Fruit fly (Drosophila melanogaster) whole organism, embryonic: ENCODE measurements around the gene ND-PDSW.

Experiments
- Asciz ChIP-seq: fragments of 200-800 bp; sonication (Bioruptor generic); optimal IDR thresholded peaks from 2 replicates; lab custom pipeline; 2017; ENCODE audit warnings: missing biosample characterization, mild to moderate bottlenecking, missing genetic modification characterization, missing genetic modification reagents
- Atf-2 ChIP-seq: fragments of 200-800 bp; sonication (Bioruptor generic); optimal IDR thresholded peaks from 2 replicates; lab custom pipeline; 2016; ENCODE audit warnings: missing biosample characterization, missing genetic modification characterization
- CG10462 ChIP-seq: fragments of 200-800 bp; sonication (Bioruptor generic); optimal IDR thresholded peaks from 2 replicates; lab custom pipeline; 2016; ENCODE audit warnings: missing biosample characterization, missing genetic modification characterization
- CG13296 ChIP-seq: fragments of 200-800 bp; sonication (Bioruptor generic); optimal IDR thresholded peaks from 3 replicates; lab custom pipeline; 2018; ENCODE audit warnings: missing biosample characterization, mild to moderate bottlenecking, missing genetic modification characterization
- CG14710 ChIP-seq: fragments of 200-800 bp; sonication (Bioruptor generic); optimal IDR thresholded peaks from 3 replicates; lab custom pipeline; 2019; ENCODE audit warnings: missing biosample characterization, mild to moderate bottlenecking, missing genetic modification characterization, moderate library complexity
- CG1529 ChIP-seq: fragments of 200-800 bp; sonication (Bioruptor generic); optimal IDR thresholded peaks from 3 replicates; lab custom pipeline; 2018; ENCODE audit warnings: missing biosample characterization, missing genetic modification characterization
- CG15514 ChIP-seq: fragments of 200-800 bp; sonication (Bioruptor generic); optimal IDR thresholded peaks from 3 replicates; lab custom pipeline; 2017; ENCODE audit warnings: missing biosample characterization, missing genetic modification characterization, mild to moderate bottlenecking, moderate library complexity, missing genetic modification reagents
- CG15696 ChIP-seq: fragments of 200-800 bp; sonication (Bioruptor generic); optimal IDR thresholded peaks from 2 replicates; lab custom pipeline; 2019; ENCODE audit warnings: missing biosample characterization, mild to moderate bottlenecking, missing genetic modification characterization, moderate library complexity
- CG1602 ChIP-seq: fragments of 200-800 bp; sonication (Bioruptor generic); optimal IDR thresholded peaks from 3 replicates; lab custom pipeline; 2016; ENCODE audit warnings: missing biosample characterization, missing genetic modification characterization
- CG17328 ChIP-seq: fragments of 200-800 bp; sonication (Bioruptor generic); IDR thresholded peaks from 2 replicates; pipeline ENCODE4 v1.3.6; 2022; ENCODE audit warnings: missing biosample characterization, missing genetic modification characterization
- CG17912 ChIP-seq: fragments of 200-800 bp; sonication (Bioruptor generic); optimal IDR thresholded peaks from 2 replicates; lab custom pipeline; 2018; ENCODE audit warnings: missing biosample characterization, mild to moderate bottlenecking, missing genetic modification characterization
- CG2116 ChIP-seq: fragments of 200-800 bp; sonication (Bioruptor generic); optimal IDR thresholded peaks from 3 replicates; lab custom pipeline; 2018; ENCODE audit warnings: missing biosample characterization, mild to moderate bottlenecking, missing genetic modification characterization
- CG31224 ChIP-seq: fragments of 200-800 bp; sonication (Bioruptor generic); IDR thresholded peaks from 2 replicates; pipeline ENCODE4 v1.3.6; 2022; ENCODE audit warnings: missing biosample characterization, missing genetic modification characterization
- CG34224 ChIP-seq: fragments of 200-800 bp; sonication (Bioruptor generic); IDR thresholded peaks from 3 replicates; pipeline ENCODE4 v1.3.6; 2022; ENCODE audit warnings: missing biosample characterization, missing genetic modification characterization; ENCODE audit not compliant: partially characterized antibody
- CG7786 ChIP-seq: fragments of 200-800 bp; sonication (Bioruptor generic); optimal IDR thresholded peaks from 2 replicates; lab custom pipeline; 2016; ENCODE audit warnings: missing biosample characterization, missing genetic modification characterization
- CG9817 ChIP-seq: fragments of 200-800 bp; sonication (Bioruptor generic); optimal IDR thresholded peaks from 2 replicates; lab custom pipeline; 2018; ENCODE audit warnings: missing biosample characterization, mild to moderate bottlenecking, missing genetic modification characterization, moderate library complexity
- D ChIP-seq, 2 experiments: fragments of 200-800 bp in 1 of 2; fragments of >200 bp in 1 of 2; sonication (Bioruptor generic) in 1 of 2; optimal IDR thresholded peaks; 2 replicates in 1 of 2; 3 replicates in 1 of 2; lab custom pipeline; 2017; ENCODE audit warnings: mild to moderate bottlenecking in 1 of 2, missing biosample characterization in 1 of 2, missing genetic modification characterization in 1 of 2, missing genetic modification reagents in 1 of 2
- D19A ChIP-seq: fragments of 200-800 bp; optimal IDR thresholded peaks from 3 replicates; lab custom pipeline; 2019; ENCODE audit warnings: missing biosample characterization, mild to moderate bottlenecking, missing genetic modification characterization, moderate library complexity
- Eip74EF ChIP-seq, 2 experiments: fragments of 200-800 bp in 1 of 2; fragments of >200 bp in 1 of 2; sonication (Bioruptor generic) in 1 of 2; optimal IDR thresholded peaks; 2 replicates each; lab custom pipeline; 2017 to 2019; ENCODE audit warnings: missing biosample characterization in 2 of 2, missing genetic modification characterization in 2 of 2, mild to moderate bottlenecking in 1 of 2, moderate library complexity in 1 of 2
- Fer3 ChIP-seq: fragments of 200-800 bp; sonication (Bioruptor generic); optimal IDR thresholded peaks from 2 replicates; lab custom pipeline; 2018; ENCODE audit warnings: missing biosample characterization, mild to moderate bottlenecking, missing genetic modification characterization, moderate library complexity
- HmgD ChIP-seq: fragments of 200-800 bp; sonication (Bioruptor generic); optimal IDR thresholded peaks from 3 replicates; lab custom pipeline; 2016; ENCODE audit warnings: missing biosample characterization, missing genetic modification characterization
- Hsf ChIP-seq: fragments of 200-800 bp; sonication (Bioruptor generic); optimal IDR thresholded peaks from 3 replicates; lab custom pipeline; 2016; ENCODE audit warnings: missing biosample characterization, missing genetic modification characterization
- Lpt ChIP-seq: fragments of >200 bp; optimal IDR thresholded peaks from 2 replicates; lab custom pipeline; 2018; ENCODE audit warnings: missing biosample characterization, missing genetic modification characterization
- Mad ChIP-seq: fragments of 200-800 bp; sonication (Bioruptor generic); optimal IDR thresholded peaks from 2 replicates; lab custom pipeline; 2016; ENCODE audit warnings: missing biosample characterization, missing genetic modification characterization
- Neu2 ChIP-seq: fragments of 200-800 bp; sonication (Bioruptor generic); optimal IDR thresholded peaks from 3 replicates; lab custom pipeline; 2016; ENCODE audit warnings: missing biosample characterization, missing genetic modification characterization, borderline replicate concordance
- Oli ChIP-seq: fragments of 200-800 bp; sonication (Bioruptor generic); optimal IDR thresholded peaks from 2 replicates; lab custom pipeline; 2018; ENCODE audit warnings: missing biosample characterization, mild to moderate bottlenecking, missing genetic modification characterization, moderate library complexity
- Sry-β ChIP-seq: fragments of 200-800 bp; sonication (Bioruptor generic); optimal IDR thresholded peaks from 2 replicates; lab custom pipeline; 2018; ENCODE audit warnings: missing biosample characterization, mild to moderate bottlenecking, missing genetic modification characterization, moderate library complexity
- Usf ChIP-seq: fragments of 200-800 bp; sonication (Bioruptor generic); optimal IDR thresholded peaks from 2 replicates; lab custom pipeline; 2017; ENCODE audit warnings: missing genotype, missing biosample characterization, missing genetic modification characterization
- YL-1 ChIP-seq: fragments of 200-800 bp; sonication (Bioruptor generic); optimal IDR thresholded peaks from 3 replicates; lab custom pipeline; 2017; ENCODE audit warnings: missing biosample characterization, mild to moderate bottlenecking, missing genetic modification characterization
- cad ChIP-seq: fragments of >200 bp; optimal IDR thresholded peaks from 2 replicates; lab custom pipeline; 2017; ENCODE audit warnings: missing biosample characterization, missing genetic modification characterization
- croc ChIP-seq: fragments of 200-800 bp; sonication (Bioruptor generic); conservative IDR thresholded peaks from 3 replicates; pipeline ENCODE4 v1.3.6; 2022; ENCODE audit warnings: missing biosample characterization, missing genetic modification characterization
- dati ChIP-seq: fragments of 200-800 bp; sonication (Bioruptor generic); IDR thresholded peaks from 2 replicates; pipeline ENCODE4 v1.3.6; 2022; ENCODE audit warnings: missing biosample characterization, missing genetic modification characterization
- dmrt11E ChIP-seq: fragments of 200-800 bp; sonication (Bioruptor generic); optimal IDR thresholded peaks from 3 replicates; lab custom pipeline; 2018; ENCODE audit warnings: missing biosample characterization, mild to moderate bottlenecking, missing genetic modification characterization, moderate library complexity
- dysf ChIP-seq: fragments of 200-800 bp; sonication (Bioruptor generic); IDR thresholded peaks from 3 replicates; pipeline ENCODE4 v1.3.6; 2022; ENCODE audit warnings: missing biosample characterization, missing genetic modification characterization
- esg ChIP-seq: fragments of 200-800 bp; sonication (Bioruptor generic); conservative IDR thresholded peaks from 2 replicates; pipeline ENCODE4 v1.3.6; 2022; ENCODE audit warnings: missing biosample characterization, missing genetic modification characterization
- eve ChIP-seq, 2 experiments: fragments of >200 bp; optimal IDR thresholded peaks; 2 replicates each; lab custom pipeline; 2017; ENCODE audit warnings: missing biosample characterization in 2 of 2, missing genetic modification characterization in 2 of 2
- eyg ChIP-seq: fragments of 200-800 bp; sonication (Bioruptor generic); optimal IDR thresholded peaks from 3 replicates; lab custom pipeline; 2016; ENCODE audit warnings: missing biosample characterization, missing genetic modification characterization
- fru ChIP-seq: fragments of >200 bp; optimal IDR thresholded peaks from 2 replicates; lab custom pipeline; 2017
- her ChIP-seq: fragments of 200-800 bp; sonication (Bioruptor generic); optimal IDR thresholded peaks from 2 replicates; lab custom pipeline; 2016; ENCODE audit warnings: missing biosample characterization, missing genetic modification characterization
- jigr1 ChIP-seq: fragments of 200-800 bp; sonication (Bioruptor generic); IDR thresholded peaks from 3 replicates; pipeline ENCODE4 v1.3.6; 2022; ENCODE audit warnings: missing biosample characterization, missing genetic modification characterization
- kah ChIP-seq: fragments of 200-800 bp; sonication (Bioruptor generic); optimal IDR thresholded peaks from 2 replicates; lab custom pipeline; 2018; ENCODE audit warnings: missing biosample characterization, mild to moderate bottlenecking, missing genetic modification characterization
- kay ChIP-seq: fragments of 200-800 bp; sonication (Bioruptor generic); optimal IDR thresholded peaks from 2 replicates; lab custom pipeline; 2016; ENCODE audit warnings: missing biosample characterization, missing genetic modification characterization
- nmo ChIP-seq: fragments of 200-800 bp; sonication (Bioruptor generic); optimal IDR thresholded peaks from 2 replicates; lab custom pipeline; 2018; ENCODE audit warnings: missing biosample characterization, mild to moderate bottlenecking, missing genetic modification characterization, moderate library complexity
- prd ChIP-seq, 3 experiments: fragments of >200 bp in 2 of 3; fragments of 200-800 bp in 1 of 3; sonication (Bioruptor generic) in 1 of 3; optimal IDR thresholded peaks in 2 of 3; IDR thresholded peaks in 1 of 3; 2 replicates in 2 of 3; 3 replicates in 1 of 3; pipeline versions ENCODE4 v1.3.6 to Lab custom; 2017 to 2022; ENCODE audit warnings: missing biosample characterization in 1 of 3, missing genetic modification characterization in 1 of 3
- ranshi ChIP-seq: fragments of 200-800 bp; sonication (Bioruptor generic); IDR thresholded peaks from 2 replicates; pipeline ENCODE4 v1.3.6; 2022; ENCODE audit warnings: missing biosample characterization, missing genetic modification characterization
- sima ChIP-seq: fragments of 200-800 bp; sonication (Bioruptor generic); optimal IDR thresholded peaks from 2 replicates; lab custom pipeline; 2016; ENCODE audit warnings: missing biosample characterization, missing genetic modification characterization
- slou ChIP-seq: fragments of 200-800 bp; sonication (Bioruptor generic); optimal IDR thresholded peaks from 3 replicates; lab custom pipeline; 2016; ENCODE audit warnings: missing biosample characterization, missing genetic modification characterization
- sna ChIP-seq: fragments of 200-800 bp; sonication (Bioruptor generic); IDR thresholded peaks from 2 replicates; pipeline ENCODE4 v1.3.6; 2022; ENCODE audit warnings: missing biosample characterization, missing genetic modification characterization; ENCODE audit not compliant: partially characterized antibody
- vfl ChIP-seq: fragments of 200-800 bp; sonication (Bioruptor generic); optimal IDR thresholded peaks from 2 replicates; lab custom pipeline; 2016; ENCODE audit warnings: missing biosample characterization, missing genetic modification characterization
- wor ChIP-seq: fragments of 200-800 bp; sonication (Bioruptor generic); IDR thresholded peaks from 2 replicates; pipeline ENCODE4 v1.3.6; 2022; ENCODE audit warnings: missing biosample characterization, missing genetic modification characterization
- zen ChIP-seq: fragments of 200-800 bp; sonication (Bioruptor generic); optimal IDR thresholded peaks from 3 replicates; lab custom pipeline; 2018; ENCODE audit warnings: missing biosample characterization, mild to moderate bottlenecking, missing genetic modification characterization, moderate library complexity

ND-PDSW gene

dm6 chr2L:3482712-3483111, 16.8 kb downstream of the ND-PDSW start (continued):
- TF ChIP-seq dmrt11E (tag; lab: Kevin White, UChicago) (peak; percentile 42), D (optimal IDR thresholded peaks at IDR 0.05; lab: Kevin White, UChicago) (no peak), D (GFP tag; optimal IDR thresholded peaks at IDR 0.05; lab: Kevin White, UChicago) (no peak), jigr1 (GFP tag; lab: Robert Waterston, UW) (no peak), CG17912 (GFP tag; lab: Kevin White, UChicago) (no peak), sna (GFP tag; lab: Robert Waterston, UW) (no peak), her (no peak), CG17328 (no peak), zen (tag; lab: Kevin White, UChicago) (peak; percentile 23), vfl (GFP tag; lab: Kevin White, UChicago) (no peak), Neu2 (no peak), kah (GFP tag; lab: Kevin White, UChicago) (no peak), CG7786 (no peak), sima (no peak), CG31224 (GFP tag; lab: Robert Waterston, UW) (no peak), Eip74EF (GFP tag; optimal IDR thresholded peaks at IDR 0.05; lab: Kevin White, UChicago) (no peak), CG15514 (GFP tag; lab: Kevin White, UChicago) (no peak), CG9817 (tag; lab: Kevin White, UChicago) (no peak), CG15696 (tag; lab: Kevin White, UChicago) (no peak), Lpt (GFP tag; lab: Kevin White, UChicago) (no peak), prd (optimal IDR thresholded peaks at IDR 0.05; lab: Kevin White, UChicago) (no peak), prd (GFP tag; IDR thresholded peaks at IDR 0.05; lab: Robert Waterston, UW) (peak; percentile 39; the same call in 1 of the 3 replicates), Atf-2 (no peak), Asciz (GFP tag; lab: Kevin White, UChicago) (no peak), CG13296 (GFP tag; lab: Kevin White, UChicago) (no peak), slou (GFP tag; lab: Kevin White, UChicago) (no peak), CG14710 (tag; lab: Kevin White, UChicago) (no peak), YL-1 (GFP tag; lab: Kevin White, UChicago) (no peak), croc (GFP tag; lab: Robert Waterston, UW) (no peak), fru (lab: Kevin White, UChicago) (no peak), CG1529 (GFP tag; lab: Kevin White, UChicago) (no peak), wor (GFP tag; lab: Robert Waterston, UW) (no peak), dysf (GFP tag; lab: Robert Waterston, UW) (no peak), Usf (no peak), D19A (tag; lab: Kevin White, UChicago) (no peak), eve (GFP tag; optimal IDR thresholded peaks at IDR 0.05; lab: Kevin White, UChicago) (no peak), CG10462 (GFP tag; lab: Kevin White, UChicago) (no peak), HmgD (no peak), Oli (peak; percentile 26), CG34224 (GFP tag; lab: Robert Waterston, UW) (no peak), dati (GFP tag; lab: Robert Waterston, UW) (no peak), Fer3 (tag; lab: Kevin White, UChicago) (no peak), nmo (GFP tag; lab: Kevin White, UChicago) (peak; percentile 30), cad (no peak), CG2116 (GFP tag; lab: Kevin White, UChicago) (no peak), Sry-β (GFP tag; lab: Kevin White, UChicago) (no peak), Mad (GFP tag; lab: Kevin White, UChicago) (no peak), Hsf (GFP tag; lab: Kevin White, UChicago) (no peak), esg (GFP tag; lab: Robert Waterston, UW) (no peak), eyg (GFP tag; lab: Kevin White, UChicago) (no peak), kay (no peak), CG1602 (GFP tag; lab: Kevin White, UChicago) (no peak), ranshi (no peak)
